Worm (Caenorhabditis elegans) whole organism, L4 larva: ENCODE data around the gene Y82E9BR.3.
"Not testable (repeated sequence)": the region's sequence is repeated elsewhere in the genome, so short reads cannot be mapped to it uniquely, and the experiment has no call there.

Experiments
- F10B5.3 ChIP-seq: sonication (generic microtip); optimal IDR thresholded peaks from 2 replicates; lab custom pipeline; 2016; ENCODE audit warnings: mild to moderate bottlenecking, missing genetic modification characterization, missing compliant biosample characterization
- F37D6.2 ChIP-seq: sonication (generic microtip); optimal IDR thresholded peaks from 2 replicates; lab custom pipeline; 2016; ENCODE audit warnings: mild to moderate bottlenecking, missing genetic modification characterization, missing compliant biosample characterization
- F44E2.7 ChIP-seq: fragments of 200-800 bp; sonication (Bioruptor generic); IDR thresholded peaks from 2 replicates; pipeline ENCODE4 v2.1.2; 2022; ENCODE audit warnings: missing genetic modification characterization, missing compliant biosample characterization
- T20F7.1 ChIP-seq: fragments of 200-800 bp; sonication (Bioruptor generic); optimal IDR thresholded peaks from 2 replicates; lab custom pipeline; 2018; ENCODE audit warnings: mild to moderate bottlenecking, missing genetic modification characterization, missing compliant biosample characterization
- Y105C5A.15 ChIP-seq: fragments of 200-800 bp; sonication (Bioruptor generic); IDR thresholded peaks from 2 replicates; pipeline ENCODE4 v1.3.6; 2022; ENCODE audit warnings: missing genetic modification characterization, missing compliant biosample characterization
- aha-1 ChIP-seq: fragments of 150-350 bp; peaks from one replicate; lab custom pipeline; 2014; ENCODE audit warnings: missing biosample characterization, missing genetic modification characterization
- aly-2 ChIP-seq: sonication (generic microtip); optimal IDR thresholded peaks from 2 replicates; lab custom pipeline; 2018; ENCODE audit warnings: missing biosample characterization, missing genetic modification characterization
- ama-1 ChIP-seq: fragments of 150-350 bp; optimal IDR thresholded peaks from 2 replicates; lab custom pipeline; 2014; ENCODE audit warnings: inconsistent platforms, mixed read lengths
- ceh-28 ChIP-seq: fragments of 150-350 bp; optimal IDR thresholded peaks from 2 replicates; lab custom pipeline; 2014; ENCODE audit warnings: missing biosample characterization, missing genetic modification reagents, missing genetic modification characterization
- ceh-32 ChIP-seq: sonication (generic microtip); optimal IDR thresholded peaks from 2 replicates; lab custom pipeline; 2016; ENCODE audit warnings: mild to moderate bottlenecking, missing genetic modification characterization, missing compliant biosample characterization; ENCODE audit not compliant: poor library complexity
- daf-16 ChIP-seq, 3 experiments: sonication (generic microtip); optimal IDR thresholded peaks; 2 replicates each; lab custom pipeline; 2016 to 2017; ENCODE audit warnings: missing genetic modification characterization in 3 of 3, missing genetic modification reagents in 3 of 3, mild to moderate bottlenecking in 2 of 3, missing compliant biosample characterization in 2 of 3, missing biosample characterization in 1 of 3, moderate library complexity in 1 of 3
- daf-8 ChIP-seq: fragments of 200-800 bp; sonication (Bioruptor generic); IDR thresholded peaks from 2 replicates; pipeline ENCODE4 v1.3.6; 2022; ENCODE audit warnings: missing genetic modification characterization, missing compliant biosample characterization
- dmd-6 ChIP-seq: fragments of 200-800 bp; sonication (Bioruptor generic); IDR thresholded peaks from 2 replicates; pipeline ENCODE4 v1.3.6; 2022; ENCODE audit warnings: missing genetic modification reagents, missing genetic modification characterization, missing compliant biosample characterization
- dmd-9 ChIP-seq: fragments of 200-800 bp; sonication (Bioruptor generic); IDR thresholded peaks from 2 replicates; pipeline ENCODE4 v1.3.6; 2022; ENCODE audit warnings: missing genetic modification reagents, missing genetic modification characterization, missing compliant biosample characterization
- fkh-10 ChIP-seq: fragments of 150-350 bp; optimal IDR thresholded peaks from 2 replicates; lab custom pipeline; 2014; ENCODE audit warnings: missing biosample characterization, missing genetic modification reagents, missing genetic modification characterization
- gei-8 ChIP-seq: fragments of 200-800 bp; sonication (Bioruptor generic); optimal IDR thresholded peaks from 2 replicates; lab custom pipeline; 2018; ENCODE audit warnings: mild to moderate bottlenecking, missing genetic modification characterization, missing compliant biosample characterization
- hlh-11 ChIP-seq: fragments of 200-800 bp; sonication (Bioruptor generic); optimal IDR thresholded peaks from 2 replicates; lab custom pipeline; 2018; ENCODE audit warnings: mild to moderate bottlenecking, missing genetic modification characterization, missing compliant biosample characterization
- hmg-1.1 ChIP-seq: fragments of 200-800 bp; sonication (Bioruptor generic); IDR thresholded peaks from 2 replicates; pipeline ENCODE4 v1.3.6; 2022; ENCODE audit warnings: missing genetic modification reagents, missing genetic modification characterization, missing compliant biosample characterization
- lim-7 ChIP-seq: fragments of 200-800 bp; sonication (Bioruptor generic); IDR thresholded peaks from 2 replicates; pipeline ENCODE4 v1.3.6; 2022; ENCODE audit warnings: missing genetic modification characterization, missing compliant biosample characterization
- lin-1 ChIP-seq: fragments of 200-800 bp; sonication (Bioruptor generic); IDR thresholded peaks from 2 replicates; pipeline ENCODE4 v1.3.6; 2022; ENCODE audit warnings: missing genetic modification reagents, missing genetic modification characterization, missing compliant biosample characterization
- lin-15B ChIP-seq: fragments of 150-350 bp; sonication (generic microtip); optimal IDR thresholded peaks from 3 replicates; lab custom pipeline; 2014; ENCODE audit warnings: missing biosample characterization, missing genetic modification characterization
- lin-39 ChIP-seq: fragments of 150-350 bp; optimal IDR thresholded peaks from 2 replicates; lab custom pipeline; 2014; ENCODE audit warnings: missing biosample characterization, missing genetic modification reagents, missing genetic modification characterization
- mep-1 ChIP-seq: fragments of 150-350 bp; sonication (generic microtip); optimal IDR thresholded peaks from 3 replicates; lab custom pipeline; 2014; ENCODE audit warnings: missing biosample characterization, missing genetic modification characterization
- mxl-2 ChIP-seq: fragments of 200-800 bp; sonication (Bioruptor generic); conservative IDR thresholded peaks from 2 replicates; pipeline ENCODE4 v1.3.6; 2022; ENCODE audit warnings: missing genetic modification reagents, missing genetic modification characterization, missing compliant biosample characterization
- nhr-102 ChIP-seq: sonication (generic microtip); optimal IDR thresholded peaks from 2 replicates; lab custom pipeline; 2016; ENCODE audit warnings: mild to moderate bottlenecking, missing genetic modification characterization, moderate library complexity, missing compliant biosample characterization
- nhr-25 ChIP-seq: sonication (generic microtip); optimal IDR thresholded peaks from 2 replicates; lab custom pipeline; 2017; ENCODE audit warnings: missing genetic modification characterization, mild to moderate bottlenecking, missing compliant biosample characterization, antibody characterized with exemption, moderate library complexity, borderline replicate concordance; ENCODE audit not compliant: insufficient read depth
- nhr-28 ChIP-seq: fragments of 150-350 bp; optimal IDR thresholded peaks from 2 replicates; lab custom pipeline; 2014; ENCODE audit warnings: missing biosample characterization, missing genetic modification characterization
- nhr-48 ChIP-seq: sonication (generic microtip); optimal IDR thresholded peaks from 2 replicates; lab custom pipeline; 2016; ENCODE audit warnings: mild to moderate bottlenecking, missing genetic modification characterization, missing compliant biosample characterization
- nhr-76 ChIP-seq: fragments of 150-350 bp; optimal IDR thresholded peaks from 2 replicates; lab custom pipeline; 2014; ENCODE audit warnings: missing biosample characterization, missing genetic modification characterization
- nhr-77 ChIP-seq: fragments of 150-350 bp; optimal IDR thresholded peaks from 2 replicates; lab custom pipeline; 2014; ENCODE audit warnings: missing biosample characterization, missing genetic modification characterization
- pha-4 ChIP-seq, 2 experiments: fragments of 150-350 bp in 1 of 2; fragments of 200-800 bp in 1 of 2; sonication (Bioruptor generic) in 1 of 2; IDR thresholded peaks in 1 of 2; optimal IDR thresholded peaks in 1 of 2; 2 replicates each; pipeline versions ENCODE4 v1.3.6 to Lab custom; 2014 to 2022; ENCODE audit warnings: missing genetic modification characterization in 2 of 2, missing genetic modification reagents in 2 of 2, missing biosample characterization in 1 of 2, missing compliant biosample characterization in 1 of 2
- pqm-1 ChIP-seq: sonication (generic microtip); optimal IDR thresholded peaks from 2 replicates; lab custom pipeline; 2017; ENCODE audit warnings: missing biosample characterization, missing genetic modification characterization
- sdz-12 ChIP-seq: fragments of 200-800 bp; sonication (Bioruptor generic); optimal IDR thresholded peaks from 2 replicates; lab custom pipeline; 2018; ENCODE audit warnings: mild to moderate bottlenecking, missing genetic modification characterization, missing compliant biosample characterization
- set-16 ChIP-seq: fragments of 200-800 bp; sonication (Bioruptor generic); IDR thresholded peaks from 2 replicates; pipeline ENCODE4 v1.3.6; 2022; ENCODE audit warnings: missing genetic modification reagents, missing genetic modification characterization, missing compliant biosample characterization
- skn-1 ChIP-seq: fragments of 150-350 bp; optimal IDR thresholded peaks from 2 replicates; lab custom pipeline; 2014; ENCODE audit warnings: missing biosample characterization, missing genetic modification characterization
- spr-1 ChIP-seq: sonication (generic microtip); optimal IDR thresholded peaks from 2 replicates; lab custom pipeline; 2016; ENCODE audit warnings: mild to moderate bottlenecking, missing genetic modification characterization, missing compliant biosample characterization
- spr-3 ChIP-seq: fragments of 200-800 bp; sonication (Bioruptor generic); optimal IDR thresholded peaks from 2 replicates; lab custom pipeline; 2018; ENCODE audit warnings: mild to moderate bottlenecking, missing genetic modification characterization, missing compliant biosample characterization
- zfp-3 ChIP-seq: fragments of 200-800 bp; sonication (Bioruptor generic); conservative IDR thresholded peaks from 2 replicates; pipeline ENCODE4 v1.3.6; 2022; ENCODE audit warnings: missing genetic modification reagents, missing genetic modification characterization, missing compliant biosample characterization
- zip-11 ChIP-seq: fragments of 200-800 bp; sonication (Bioruptor generic); IDR thresholded peaks from 2 replicates; pipeline ENCODE4 v1.3.6; 2022; ENCODE audit warnings: missing genetic modification characterization, missing compliant biosample characterization
- ztf-7 ChIP-seq: fragments of 150-350 bp; optimal IDR thresholded peaks from 2 replicates; lab custom pipeline; 2014; ENCODE audit warnings: missing biosample characterization, missing genetic modification characterization

The Y82E9BR.3 gene

ce11 chrIII:1377903-1378302, 41.1 kb upstream of the Y82E9BR.3 start, which contains the start of gene pals-40:
Gene pals-40 (minus strand): TSS chrIII:1378003.
- not testable (repeated sequence) for TF ChIP-seq F44E2.7 (GFP tag; lab: Robert Waterston, UW); nhr-48 (tag; lab: Kevin White, UChicago); gei-8 (GFP tag; lab: Kevin White, UChicago)
- TF ChIP-seq, all 104 proteins: peak for 0; not testable (repeated sequence) for 104

- no peak for TF ChIP-seq spr-3 (GFP tag; lab: Kevin White, UChicago)
Measured at ce11 chrIII:1380535-1381274, 38.3 kb upstream of the Y82E9BR.3 start, which contains the start of the genes pals-21 and Y82E9BR.6. Gene pals-21 (minus strand): TSS chrIII:1380635. Gene Y82E9BR.6 (plus strand): TSS chrIII:1381224.

ce11 chrIII:1383483-1383882, 35.5 kb upstream of the Y82E9BR.3 start:
- TF ChIP-seq daf-8 (no peak), spr-1 (tag; lab: Kevin White, UChicago) (no peak), lin-1 (GFP tag; lab: Robert Waterston, UW) (no peak), aha-1 (tag; lab: Kevin White, UChicago) (peak; percentile 90), lim-7 (no peak)

ce11 chrIII:1384092-1384491, 34.9 kb upstream of the Y82E9BR.3 start, which contains the start of the genes fbxa-138 and Y82E9BR.5:
Gene fbxa-138 (minus strand): TSS chrIII:1384252.
Gene Y82E9BR.5 (plus strand): TSS chrIII:1384370.
- TF ChIP-seq dmd-6 (GFP tag; lab: Robert Waterston, UW), result peak; percentile 80
- no peak for TF ChIP-seq lin-39 (tag; lab: Kevin White, UChicago)
- no peak for TF ChIP-seq mxl-2 (GFP tag; lab: Robert Waterston, UW)
- TF ChIP-seq zfp-3, result no peak
- no peak for TF ChIP-seq T20F7.1 (GFP tag; lab: Kevin White, UChicago)
- no peak for TF ChIP-seq sdz-12 (GFP tag; lab: Kevin White, UChicago)
- no peak for TF ChIP-seq nhr-25 (tag; lab: Kevin White, UChicago)
- TF ChIP-seq set-16 (GFP tag; lab: Robert Waterston, UW), result no peak
- no peak for TF ChIP-seq ama-1 (lab: Kevin White, UChicago)
- TF ChIP-seq daf-16 (GFP tag; optimal IDR thresholded peaks at IDR 0.05; lab: Kevin White, UChicago), result no peak
- peak; percentile 43 for TF ChIP-seq daf-16 (tag; optimal IDR thresholded peaks at IDR 0.05; lab: Kevin White, UChicago)
- TF ChIP-seq mep-1 (tag; lab: Kevin White, UChicago), result no peak
- peak; percentile 32 for TF ChIP-seq nhr-77 (tag; lab: Kevin White, UChicago)
- no peak for TF ChIP-seq Y105C5A.15 (GFP tag; lab: Robert Waterston, UW)
- TF ChIP-seq hlh-11 (tag; lab: Kevin White, UChicago), result peak; percentile 49
- TF ChIP-seq spr-3 (GFP tag; lab: Kevin White, UChicago), result no peak
- peak; percentile 94 for TF ChIP-seq nhr-28 (tag; lab: Kevin White, UChicago)
- peak; percentile 88 for TF ChIP-seq pqm-1 (tag; lab: Kevin White, UChicago)
- no peak for TF ChIP-seq aha-1 (tag; lab: Kevin White, UChicago)
- no peak for TF ChIP-seq aly-2 (tag; lab: Kevin White, UChicago)
- TF ChIP-seq spr-1 (tag; lab: Kevin White, UChicago), result no peak
- no peak for TF ChIP-seq dmd-9 (GFP tag; lab: Robert Waterston, UW)
- no peak for TF ChIP-seq lin-1 (GFP tag; lab: Robert Waterston, UW)
- no peak for TF ChIP-seq ceh-28 (tag; lab: Kevin White, UChicago)
- no peak for TF ChIP-seq ceh-32 (tag; lab: Kevin White, UChicago)
- no peak for TF ChIP-seq fkh-10
- TF ChIP-seq zip-11, result no peak
- TF ChIP-seq F10B5.3 (tag; lab: Kevin White, UChicago), result no peak
- TF ChIP-seq pha-4 (GFP tag; IDR thresholded peaks at IDR 0.05; lab: Robert Waterston, UW), result no peak
- TF ChIP-seq pha-4 (tag; optimal IDR thresholded peaks at IDR 0.05; lab: Kevin White, UChicago), result no peak
- no peak for TF ChIP-seq skn-1
- no peak for TF ChIP-seq nhr-102 (tag; lab: Kevin White, UChicago)
- TF ChIP-seq F37D6.2, result no peak
- no peak for TF ChIP-seq hmg-1.1
- no peak for TF ChIP-seq nhr-76
- TF ChIP-seq lin-15B (tag; lab: Kevin White, UChicago), result no peak
- TF ChIP-seq ztf-7, result no peak
